Fruit fly (Drosophila melanogaster): ENCODE results near the gene RpL7A.

Gene RpL7A

dm6 chrX:6540215-6540821 lies 7.2 kb upstream of the RpL7A start, which contains the start of gene CG34417 (continued):
- TF ChIP-seq dl (GFP tag; optimal IDR thresholded peaks at IDR 0.05; ENCODE audit: insufficient read depth in 1 of 2, partially characterized antibody in 2 of 2): no peak
- TF ChIP-seq Mio (GFP tag; optimal IDR thresholded peaks at IDR 0.05): no peak
- no peak for TF ChIP-seq Rel (GFP tag; optimal IDR thresholded peaks at IDR 0.05)
- no peak for TF ChIP-seq Rel (tag; optimal IDR thresholded peaks at IDR 0.05)
- TF ChIP-seq Dif (GFP tag; optimal IDR thresholded peaks at IDR 0.05; ENCODE audit: partially characterized antibody): no peak
- no peak for TF ChIP-seq N (GFP tag; optimal IDR thresholded peaks at IDR 0.05)
- no peak for TF ChIP-seq sv (GFP tag; optimal IDR thresholded peaks at IDR 0.05)
- peak; percentile 61 for TF ChIP-seq dmrt93B (GFP tag; optimal IDR thresholded peaks at IDR 0.05)
- no peak for TF ChIP-seq Vsx2 (GFP tag; optimal IDR thresholded peaks at IDR 0.05; ENCODE audit: partially characterized antibody)
- peak; percentile 82 for TF ChIP-seq woc (GFP tag; optimal IDR thresholded peaks at IDR 0.05)
- TF ChIP-seq foxo (GFP tag; optimal IDR thresholded peaks at IDR 0.05): peak in 1 of 2 experiments; percentile 76
- no peak for TF ChIP-seq CG32264 (GFP tag; optimal IDR thresholded peaks at IDR 0.05)

DNA sequence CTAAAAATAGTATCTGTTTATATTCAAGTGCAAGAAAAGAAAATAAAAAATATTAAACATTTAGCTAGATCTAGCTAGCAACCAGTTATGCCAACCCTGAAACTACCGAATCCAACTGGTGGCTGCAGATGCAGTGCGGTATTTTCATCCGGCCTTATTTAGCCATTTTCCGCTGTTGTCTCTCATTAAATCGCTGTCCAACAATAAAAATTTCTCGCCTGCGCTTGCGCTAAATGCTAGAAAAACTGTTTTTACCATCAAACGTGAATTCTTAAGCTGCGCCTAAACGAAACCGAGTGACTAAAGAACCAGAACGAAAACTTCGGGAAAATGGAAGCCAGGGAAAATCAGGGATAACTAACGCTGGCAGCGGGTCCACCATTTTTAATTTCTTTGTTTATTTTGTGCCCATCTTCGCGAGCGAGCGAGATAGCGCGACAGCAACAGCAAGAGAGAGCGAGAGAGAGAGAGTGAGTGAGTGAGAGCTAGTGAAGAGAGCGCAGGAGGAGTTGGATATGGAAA lies 749 bp upstream of the RpL7A start, which contains the start of gene dx:
dx (plus strand) TSS at position 164 of the 522 bp plus-strand sequence.
- TF ChIP-seq Dfd (GFP tag; optimal IDR thresholded peaks at IDR 0.05): no peak
- peak; percentile 61 for TF ChIP-seq Dif (GFP tag; optimal IDR thresholded peaks at IDR 0.05; ENCODE audit: partially characterized antibody)
- peak; percentile 85 for TF ChIP-seq psq (GFP tag; optimal IDR thresholded peaks at IDR 0.05)
- TF ChIP-seq rgr (GFP tag; optimal IDR thresholded peaks at IDR 0.05): no peak
- TF ChIP-seq OdsH (GFP tag; optimal IDR thresholded peaks at IDR 0.05): no peak
- TF ChIP-seq Hr78 (GFP tag; optimal IDR thresholded peaks at IDR 0.05): no peak
- no peak for TF ChIP-seq ey (GFP tag; optimal IDR thresholded peaks at IDR 0.05)
- peak in 1 of 2 experiments; percentile 25 for TF ChIP-seq dl (GFP tag; optimal IDR thresholded peaks at IDR 0.05; ENCODE audit: insufficient read depth in 1 of 2, partially characterized antibody in 2 of 2)
- no peak for TF ChIP-seq sage (GFP tag; optimal IDR thresholded peaks at IDR 0.05)
- no peak for TF ChIP-seq tai (GFP tag; optimal IDR thresholded peaks at IDR 0.05)
- TF ChIP-seq lola (GFP tag; optimal IDR thresholded peaks at IDR 0.05): no peak
- no peak for TF ChIP-seq br (GFP tag; optimal IDR thresholded peaks at IDR 0.05)
- TF ChIP-seq CG32264 (GFP tag; optimal IDR thresholded peaks at IDR 0.05): no peak
- no peak for TF ChIP-seq pan (optimal IDR thresholded peaks at IDR 0.05)
- no peak for TF ChIP-seq jim (GFP tag; optimal IDR thresholded peaks at IDR 0.05)
- TF ChIP-seq woc (GFP tag; optimal IDR thresholded peaks at IDR 0.05): peak; percentile 3
- no peak for TF ChIP-seq brk (GFP tag; optimal IDR thresholded peaks at IDR 0.05)
- TF ChIP-seq HLH106 (tag; optimal IDR thresholded peaks at IDR 0.05): no peak
- TF ChIP-seq foxo (GFP tag; optimal IDR thresholded peaks at IDR 0.05): no peak
- no peak for TF ChIP-seq GATAd (GFP tag; optimal IDR thresholded peaks at IDR 0.05)
- TF ChIP-seq dmrt93B (GFP tag; optimal IDR thresholded peaks at IDR 0.05): no peak
- TF ChIP-seq dsf (GFP tag; optimal IDR thresholded peaks at IDR 0.05; ENCODE audit: borderline replicate concordance): no peak

DNA sequence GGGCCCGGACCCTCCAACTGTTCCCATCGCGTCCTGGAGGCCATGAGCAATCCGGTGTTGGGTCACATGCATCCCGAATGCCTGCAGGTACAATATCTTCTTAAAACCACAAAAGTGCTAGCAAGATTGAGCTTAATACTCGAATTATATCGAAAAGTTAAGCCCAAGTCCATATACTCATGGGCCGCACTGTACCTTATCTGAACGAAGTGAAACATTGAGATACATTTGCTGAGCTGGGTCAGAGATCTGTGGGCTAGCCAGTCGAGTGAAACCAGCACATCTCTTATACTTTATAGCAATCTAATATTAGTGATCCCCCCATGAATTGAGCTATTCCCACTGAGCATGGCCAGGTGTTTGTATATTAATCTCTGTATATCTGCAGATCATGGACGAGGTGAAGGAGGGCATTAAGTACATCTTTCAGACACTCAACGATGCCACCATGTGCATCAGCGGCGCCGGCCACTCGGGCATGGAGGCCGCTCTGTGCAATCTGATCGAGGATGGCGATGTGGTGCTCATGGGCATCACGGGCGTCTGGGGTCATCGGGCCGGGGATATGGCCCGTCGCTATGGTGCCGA lies 3.9 kb downstream of the RpL7A start:
- TF ChIP-seq Vsx2 (GFP tag; optimal IDR thresholded peaks at IDR 0.05; ENCODE audit: partially characterized antibody) (no peak), Rel (GFP tag; optimal IDR thresholded peaks at IDR 0.05) (no peak), Rel (tag; optimal IDR thresholded peaks at IDR 0.05) (peak; percentile 85)

DNA sequence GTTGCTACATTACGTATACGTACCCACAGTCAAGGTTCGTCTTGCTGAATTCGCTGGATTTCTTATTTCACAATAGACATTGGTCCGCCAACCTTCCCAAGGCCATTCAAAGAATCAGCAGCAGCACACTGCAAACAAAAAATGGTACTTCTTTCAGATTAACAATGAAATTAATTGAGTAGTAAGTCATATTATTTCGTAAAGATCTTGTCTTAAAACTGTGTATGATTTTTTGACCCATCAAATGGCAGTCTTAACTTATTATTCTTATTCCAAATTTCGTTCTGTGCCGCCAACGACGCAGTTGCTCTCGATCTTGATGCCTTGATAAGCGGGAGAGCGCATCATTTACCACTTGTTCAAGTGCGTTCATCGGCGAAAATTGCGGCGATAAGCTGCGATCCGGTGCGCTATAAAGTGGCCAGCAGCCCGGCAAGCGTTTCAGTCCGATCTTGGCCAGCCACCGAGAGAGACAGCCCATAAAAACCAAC lies 4.6 kb downstream of the RpL7A start, which contains the start of gene Agxt:
Agxt (plus strand) TSS at position 441 of the 491 bp plus-strand sequence.
- TF ChIP-seq Hr83 (GFP tag; optimal IDR thresholded peaks at IDR 0.05; ENCODE audit: poor library complexity, severe bottlenecking) (no peak), rgr (GFP tag; optimal IDR thresholded peaks at IDR 0.05) (peak; percentile 63), fru (GFP tag; optimal IDR thresholded peaks at IDR 0.05) (peak; percentile 61), foxo (GFP tag; optimal IDR thresholded peaks at IDR 0.05) (peak in 1 of 2 experiments; percentile 59), br (GFP tag; optimal IDR thresholded peaks at IDR 0.05) (peak; percentile 14), psq (GFP tag; optimal IDR thresholded peaks at IDR 0.05) (peak; percentile 28), HLH106 (tag; optimal IDR thresholded peaks at IDR 0.05) (peak; percentile 29), OdsH (GFP tag; optimal IDR thresholded peaks at IDR 0.05) (peak; percentile 44), h (GFP tag; optimal IDR thresholded peaks at IDR 0.05) (peak; percentile 57), ey (GFP tag; optimal IDR thresholded peaks at IDR 0.05) (peak; percentile 62), sage (GFP tag; optimal IDR thresholded peaks at IDR 0.05) (no peak), woc (GFP tag; optimal IDR thresholded peaks at IDR 0.05) (no peak)

Measured in whole organism, wandering third instar larva.